Fruit fly (Drosophila melanogaster) whole organism, pupa: ENCODE results near the gene GstD9.

Experiments
- CG10348 ChIP-seq: fragments of 200-800 bp; sonication (Bioruptor generic); IDR thresholded peaks from 2 replicates; pipeline ENCODE4 v1.3.6; 2022; ENCODE audit warnings: missing biosample characterization, missing genetic modification characterization
- CG12605 ChIP-seq: fragments of 200-800 bp; sonication (Bioruptor generic); IDR thresholded peaks from 2 replicates; pipeline ENCODE4 v1.3.6; 2022; ENCODE audit warnings: missing biosample characterization, missing genetic modification characterization
- CG13204 ChIP-seq: fragments of 200-800 bp; sonication (Bioruptor generic); optimal IDR thresholded peaks from 2 replicates; lab custom pipeline; 2018; ENCODE audit warnings: missing biosample characterization, mild to moderate bottlenecking, missing genetic modification characterization, moderate library complexity
- CG17806 ChIP-seq: fragments of 200-800 bp; sonication (Bioruptor generic); optimal IDR thresholded peaks from 2 replicates; lab custom pipeline; 2018; ENCODE audit warnings: missing biosample characterization, mild to moderate bottlenecking, missing genetic modification characterization, moderate library complexity
- CG32121 ChIP-seq: fragments of 200-800 bp; sonication (Bioruptor generic); IDR thresholded peaks from 2 replicates; pipeline ENCODE4 v1.3.6; 2022; ENCODE audit warnings: missing biosample characterization, missing genetic modification characterization
- CG34367 ChIP-seq: fragments of 200-800 bp; sonication (Bioruptor generic); optimal IDR thresholded peaks from 2 replicates; lab custom pipeline; 2018; ENCODE audit warnings: missing biosample characterization, mild to moderate bottlenecking, missing genetic modification characterization
- CG4496 ChIP-seq: fragments of 200-800 bp; sonication (Bioruptor generic); IDR thresholded peaks from 3 replicates; pipeline ENCODE4 v1.3.6; 2022; ENCODE audit warnings: missing biosample characterization, missing genetic modification characterization
- CG8159 ChIP-seq: fragments of 200-800 bp; sonication (Bioruptor generic); optimal IDR thresholded peaks from 3 replicates; lab custom pipeline; 2018; ENCODE audit warnings: missing biosample characterization, mild to moderate bottlenecking, missing genetic modification characterization, moderate library complexity
- CG8301 ChIP-seq: fragments of 200-800 bp; sonication (Bioruptor generic); optimal IDR thresholded peaks from 2 replicates; lab custom pipeline; 2018; ENCODE audit warnings: missing biosample characterization, mild to moderate bottlenecking, missing genetic modification characterization
- EcR ChIP-seq: fragments of 200-800 bp; sonication (Bioruptor generic); optimal IDR thresholded peaks from 3 replicates; lab custom pipeline; 2019; ENCODE audit warnings: missing biosample characterization, missing genetic modification characterization, mild to moderate bottlenecking, moderate library complexity, missing genetic modification reagents
- Ets98B ChIP-seq: fragments of 200-800 bp; sonication (Bioruptor generic); IDR thresholded peaks from 2 replicates; pipeline ENCODE4 v1.3.6; 2022; ENCODE audit warnings: missing biosample characterization, missing genetic modification characterization
- Pif1A ChIP-seq: fragments of 200-800 bp; sonication (Bioruptor generic); optimal IDR thresholded peaks from 3 replicates; lab custom pipeline; 2016; ENCODE audit warnings: missing biosample characterization, missing genetic modification characterization
- Snoo ChIP-seq: fragments of 200-800 bp; sonication (Bioruptor generic); optimal IDR thresholded peaks from 3 replicates; lab custom pipeline; 2017; ENCODE audit warnings: missing biosample characterization, mild to moderate bottlenecking, missing genetic modification characterization, inconsistent platforms

dm6 chr3R:12365887-12366286 is 1.5 kb downstream of the GstD9 start:
- no peak for TF ChIP-seq CG32121 (GFP tag; lab: Robert Waterston, UW)
- TF ChIP-seq Pif1A, result no peak
- no peak for TF ChIP-seq CG13204 (GFP tag; lab: Kevin White, UChicago)
- no peak for TF ChIP-seq CG8159 (tag; lab: Kevin White, UChicago)
- no peak for TF ChIP-seq CG8301 (tag; lab: Kevin White, UChicago)
- no peak for TF ChIP-seq CG34367 (tag; lab: Kevin White, UChicago)
- no peak for TF ChIP-seq Ets98B
- TF ChIP-seq EcR, result no peak
- no peak for TF ChIP-seq CG4496 (GFP tag; lab: Robert Waterston, UW)
- no peak for TF ChIP-seq CG17806 (tag; lab: Kevin White, UChicago)
- no peak for TF ChIP-seq CG12605 (GFP tag; lab: Robert Waterston, UW)
- TF ChIP-seq Snoo (tag; lab: Kevin White, UChicago), result no peak
- no peak for TF ChIP-seq CG10348 (GFP tag; lab: Robert Waterston, UW)
